Worm (Caenorhabditis elegans) whole organism, L4 larva: Measurements from ENCODE around the gene tag-314.

ENCODE experiments used
- F37D6.2 ChIP-seq: sonication (generic microtip); optimal IDR thresholded peaks from 2 replicates; lab custom pipeline; 2016; ENCODE audit warnings: mild to moderate bottlenecking, missing genetic modification characterization, missing compliant biosample characterization
- aha-1 ChIP-seq: fragments of 150-350 bp; peaks from one replicate; lab custom pipeline; 2014; ENCODE audit warnings: missing biosample characterization, missing genetic modification characterization
- ceh-20 ChIP-seq: fragments of 200-800 bp; sonication (Bioruptor generic); IDR thresholded peaks from 2 replicates; pipeline ENCODE4 v1.3.6; 2022; ENCODE audit warnings: missing genetic modification reagents, missing genetic modification characterization, missing compliant biosample characterization
- dmd-6 ChIP-seq: fragments of 200-800 bp; sonication (Bioruptor generic); IDR thresholded peaks from 2 replicates; pipeline ENCODE4 v1.3.6; 2022; ENCODE audit warnings: missing genetic modification reagents, missing genetic modification characterization, missing compliant biosample characterization
- dmd-8 ChIP-seq: fragments of 200-800 bp; sonication (Bioruptor generic); IDR thresholded peaks from 2 replicates; pipeline ENCODE4 v1.3.6; 2022; ENCODE audit warnings: missing genetic modification characterization, missing compliant biosample characterization
- dpl-1 ChIP-seq: fragments of 150-350 bp; optimal IDR thresholded peaks from 2 replicates; lab custom pipeline; 2014; ENCODE audit warnings: missing biosample characterization, missing genetic modification reagents, missing genetic modification characterization
- fkh-10 ChIP-seq: fragments of 150-350 bp; optimal IDR thresholded peaks from 2 replicates; lab custom pipeline; 2014; ENCODE audit warnings: missing biosample characterization, missing genetic modification reagents, missing genetic modification characterization
- hlh-11 ChIP-seq: fragments of 200-800 bp; sonication (Bioruptor generic); optimal IDR thresholded peaks from 2 replicates; lab custom pipeline; 2018; ENCODE audit warnings: mild to moderate bottlenecking, missing genetic modification characterization, missing compliant biosample characterization
- hlh-30 ChIP-seq: sonication (generic microtip); optimal IDR thresholded peaks from 2 replicates; lab custom pipeline; 2017; ENCODE audit warnings: antibody characterized with exemption, mild to moderate bottlenecking, missing genetic modification characterization, missing compliant biosample characterization; ENCODE audit not compliant: insufficient read depth
- mdl-1 ChIP-seq, 2 experiments: fragments of 150-350 bp in 1 of 2; sonication (generic microtip) in 1 of 2; optimal IDR thresholded peaks; 2 replicates each; lab custom pipeline; 2014 to 2017; ENCODE audit warnings: missing biosample characterization in 2 of 2, missing genetic modification characterization in 2 of 2
- mes-2 ChIP-seq: sonication (generic microtip); optimal IDR thresholded peaks from 2 replicates; lab custom pipeline; 2016; ENCODE audit warnings: missing genotype, mild to moderate bottlenecking, missing genetic modification characterization, missing compliant biosample characterization; ENCODE audit not compliant: poor library complexity, severe bottlenecking
- mxl-2 ChIP-seq: fragments of 200-800 bp; sonication (Bioruptor generic); conservative IDR thresholded peaks from 2 replicates; pipeline ENCODE4 v1.3.6; 2022; ENCODE audit warnings: missing genetic modification reagents, missing genetic modification characterization, missing compliant biosample characterization
- mxl-3 ChIP-seq: fragments of 200-800 bp; sonication (Bioruptor generic); optimal IDR thresholded peaks from 2 replicates; lab custom pipeline; 2018; ENCODE audit warnings: mild to moderate bottlenecking, missing genetic modification characterization, missing compliant biosample characterization
- nhr-237 ChIP-seq: sonication (generic microtip); optimal IDR thresholded peaks from 2 replicates; lab custom pipeline; 2017; ENCODE audit warnings: missing biosample characterization, missing genetic modification characterization
- nhr-28 ChIP-seq: fragments of 150-350 bp; optimal IDR thresholded peaks from 2 replicates; lab custom pipeline; 2014; ENCODE audit warnings: missing biosample characterization, missing genetic modification characterization
- nhr-41 ChIP-seq: fragments of 200-800 bp; sonication (Bioruptor generic); IDR thresholded peaks from 2 replicates; pipeline ENCODE4 v1.3.6; 2022; ENCODE audit warnings: missing genetic modification reagents, missing genetic modification characterization, missing compliant biosample characterization
- nhr-42 ChIP-seq: fragments of 200-800 bp; sonication (Bioruptor generic); IDR thresholded peaks from 2 replicates; pipeline ENCODE4 v1.3.6; 2022; ENCODE audit warnings: missing genetic modification characterization, missing compliant biosample characterization
- nhr-76 ChIP-seq: fragments of 150-350 bp; optimal IDR thresholded peaks from 2 replicates; lab custom pipeline; 2014; ENCODE audit warnings: missing biosample characterization, missing genetic modification characterization
- nhr-77 ChIP-seq: fragments of 150-350 bp; optimal IDR thresholded peaks from 2 replicates; lab custom pipeline; 2014; ENCODE audit warnings: missing biosample characterization, missing genetic modification characterization
- pqm-1 ChIP-seq: sonication (generic microtip); optimal IDR thresholded peaks from 2 replicates; lab custom pipeline; 2017; ENCODE audit warnings: missing biosample characterization, missing genetic modification characterization
- rbr-2 ChIP-seq: sonication (generic microtip); optimal IDR thresholded peaks from 2 replicates; lab custom pipeline; 2016; ENCODE audit warnings: missing genotype, missing genetic modification characterization, missing compliant biosample characterization
- set-16 ChIP-seq: fragments of 200-800 bp; sonication (Bioruptor generic); IDR thresholded peaks from 2 replicates; pipeline ENCODE4 v1.3.6; 2022; ENCODE audit warnings: missing genetic modification reagents, missing genetic modification characterization, missing compliant biosample characterization
- snpc-4 ChIP-seq: fragments of 150-350 bp; optimal IDR thresholded peaks from 2 replicates; lab custom pipeline; 2014; ENCODE audit warnings: missing biosample characterization, missing genetic modification characterization
- spr-1 ChIP-seq: sonication (generic microtip); optimal IDR thresholded peaks from 2 replicates; lab custom pipeline; 2016; ENCODE audit warnings: mild to moderate bottlenecking, missing genetic modification characterization, missing compliant biosample characterization
- unc-130 ChIP-seq: sonication (generic microtip); optimal IDR thresholded peaks from 2 replicates; lab custom pipeline; 2016; ENCODE audit warnings: missing genetic modification reagents, missing genetic modification characterization, missing compliant biosample characterization
- unc-39 ChIP-seq: sonication (generic microtip); optimal IDR thresholded peaks from 2 replicates; lab custom pipeline; 2017; ENCODE audit warnings: missing biosample characterization, missing genetic modification characterization
- vab-7 ChIP-seq: fragments of 200-800 bp; sonication (Bioruptor generic); IDR thresholded peaks from 2 replicates; pipeline ENCODE4 v1.3.6; 2022; ENCODE audit warnings: missing genetic modification reagents, missing genetic modification characterization, missing compliant biosample characterization
- zfp-2 ChIP-seq: sonication (generic microtip); optimal IDR thresholded peaks from 2 replicates; lab custom pipeline; 2016; ENCODE audit warnings: mild to moderate bottlenecking, missing genetic modification characterization, missing compliant biosample characterization
- zfp-3 ChIP-seq: fragments of 200-800 bp; sonication (Bioruptor generic); conservative IDR thresholded peaks from 2 replicates; pipeline ENCODE4 v1.3.6; 2022; ENCODE audit warnings: missing genetic modification reagents, missing genetic modification characterization, missing compliant biosample characterization
- ztf-7 ChIP-seq: fragments of 150-350 bp; optimal IDR thresholded peaks from 2 replicates; lab custom pipeline; 2014; ENCODE audit warnings: missing biosample characterization, missing genetic modification characterization

The tag-314 gene

ce11 chrV:10418961-10419360 lies 9.5 kb downstream of the tag-314 start, which contains the start of gene F15H10.5:
Gene F15H10.5, minus strand, starts transcription at chrV:10419061.
- no peak for TF ChIP-seq ceh-20
- TF ChIP-seq ztf-7 (tag; lab: Kevin White, UChicago), result no peak
- TF ChIP-seq zfp-3 (GFP tag; lab: Robert Waterston, UW), result no peak
- no peak for TF ChIP-seq dpl-1 (GFP tag; lab: Kevin White, UChicago)
- no peak for TF ChIP-seq mxl-2 (GFP tag; lab: Robert Waterston, UW)
- no peak for TF ChIP-seq rbr-2
- no peak for TF ChIP-seq mdl-1 (tag; optimal IDR thresholded peaks at IDR 0.05; lab: Kevin White, UChicago)
- no peak for TF ChIP-seq mes-2 (tag; lab: Kevin White, UChicago)
- TF ChIP-seq snpc-4 (tag; lab: Kevin White, UChicago), result no peak
- no peak for TF ChIP-seq dmd-6 (GFP tag; lab: Robert Waterston, UW)
- TF ChIP-seq, all 104 proteins: peak for 0

ce11 chrV:10416925-10417324 lies 11.6 kb downstream of the tag-314 start, which contains the start of gene F15H10.10:
Gene F15H10.10, minus strand, starts transcription at chrV:10417025.
- TF ChIP-seq set-16 (GFP tag; lab: Robert Waterston, UW), result no peak
- TF ChIP-seq nhr-76 (tag; lab: Kevin White, UChicago), result no peak
- TF ChIP-seq, all 104 proteins: peak for 0

- no peak for TF ChIP-seq dmd-8 (GFP tag; lab: Robert Waterston, UW)
- TF ChIP-seq nhr-41, result no peak
- TF ChIP-seq fkh-10 (GFP tag; lab: Kevin White, UChicago), result no peak
- no peak for TF ChIP-seq mxl-3
- TF ChIP-seq unc-39 (tag; lab: Kevin White, UChicago), result no peak
- TF ChIP-seq hlh-11, result no peak
- no peak for TF ChIP-seq nhr-77 (tag; lab: Kevin White, UChicago)
These were observed 13.9 kb downstream of the tag-314 start, which contains the start of gene F15H10.9 for ce11 chrV:10414610-10415009. Gene F15H10.9, minus strand, starts transcription at chrV:10414710.

ce11 chrV:10410030-10410713 lies 18.3 kb downstream of the tag-314 start, which contains the start of gene F15H10.12:
Gene F15H10.12, minus strand, starts transcription at chrV:10410080.
- TF ChIP-seq dpl-1 (GFP tag; lab: Kevin White, UChicago) (no peak), vab-7 (GFP tag; lab: Robert Waterston, UW) (no peak), aha-1 (peak; percentile 92)

- TF ChIP-seq unc-130 (GFP tag; lab: Kevin White, UChicago), result no peak
- no peak for TF ChIP-seq mxl-3
- no peak for TF ChIP-seq nhr-237 (tag; lab: Kevin White, UChicago)
- TF ChIP-seq pqm-1 (tag; lab: Kevin White, UChicago), result no peak
- no peak for TF ChIP-seq nhr-42
- TF ChIP-seq F37D6.2 (tag; lab: Kevin White, UChicago), result no peak
These were observed 22.2 kb downstream of the tag-314 start, which contains the start of gene F15H10.7 for ce11 chrV:10406313-10406712. Gene F15H10.7, minus strand, starts transcription at chrV:10406413.

- TF ChIP-seq pqm-1 (tag; lab: Kevin White, UChicago) (peak; percentile 46), mes-2 (tag; lab: Kevin White, UChicago) (no peak), spr-1 (tag; lab: Kevin White, UChicago) (no peak), zfp-2 (no peak), aha-1 (peak; percentile 43), nhr-28 (tag; lab: Kevin White, UChicago) (peak; percentile 58), dmd-6 (GFP tag; lab: Robert Waterston, UW) (peak; percentile 61), hlh-30 (no peak)
- TF ChIP-seq, all 104 proteins: peak for 4
These were observed 23.8 kb downstream of the tag-314 start for ce11 chrV:10404701-10405100.
